Worm (Caenorhabditis elegans): ENCODE measurements around the gene pap-1.

- no peak for TF ChIP-seq flt-1 (GFP tag; IDR thresholded peaks at IDR 0.05)
- TF ChIP-seq ref-1 (GFP tag; conservative IDR thresholded peaks at IDR 0.05): no peak
- no peak for TF ChIP-seq ztf-29 (GFP tag; IDR thresholded peaks at IDR 0.05)
Measured at ce11 chrV:10432607-10433006, 9.2 kb upstream of the pap-1 start.

All from whole organism, midembryonic.